Worm (Caenorhabditis elegans) whole organism, L3 larva: Measurements from ENCODE around the gene oac-30.
A peak's percentile ranks its signal among the peaks of the same experiment; 100 is the strongest.

Source experiments
- ZK546.5 ChIP-seq: sonication (generic microtip); optimal IDR thresholded peaks from 2 replicates; lab custom pipeline; 2017; ENCODE audit warnings: missing biosample characterization, missing genetic modification characterization
- fos-1 ChIP-seq: fragments of 150-350 bp; optimal IDR thresholded peaks from 2 replicates; lab custom pipeline; 2014; ENCODE audit warnings: missing biosample characterization, missing genetic modification characterization
- nhr-23 ChIP-seq: fragments of 150-350 bp; optimal IDR thresholded peaks from 2 replicates; lab custom pipeline; 2014; ENCODE audit warnings: missing biosample characterization, missing genetic modification reagents, missing genetic modification characterization
- snpc-4 ChIP-seq: fragments of 150-350 bp; optimal IDR thresholded peaks from 2 replicates; lab custom pipeline; 2014; ENCODE audit warnings: missing biosample characterization, missing genetic modification characterization
- unc-62 ChIP-seq: fragments of 150-350 bp; sonication (generic microtip); optimal IDR thresholded peaks from 4 replicates; lab custom pipeline; 2014; ENCODE audit warnings: missing biosample characterization, missing genetic modification reagents, missing genetic modification characterization
- zag-1 ChIP-seq: fragments of 150-350 bp; optimal IDR thresholded peaks from 2 replicates; lab custom pipeline; 2014; ENCODE audit warnings: missing biosample characterization, missing genetic modification characterization
- ztf-11 ChIP-seq: fragments of 150-350 bp; optimal IDR thresholded peaks from 2 replicates; lab custom pipeline; 2014; ENCODE audit warnings: missing biosample characterization, missing genetic modification characterization

DNA sequence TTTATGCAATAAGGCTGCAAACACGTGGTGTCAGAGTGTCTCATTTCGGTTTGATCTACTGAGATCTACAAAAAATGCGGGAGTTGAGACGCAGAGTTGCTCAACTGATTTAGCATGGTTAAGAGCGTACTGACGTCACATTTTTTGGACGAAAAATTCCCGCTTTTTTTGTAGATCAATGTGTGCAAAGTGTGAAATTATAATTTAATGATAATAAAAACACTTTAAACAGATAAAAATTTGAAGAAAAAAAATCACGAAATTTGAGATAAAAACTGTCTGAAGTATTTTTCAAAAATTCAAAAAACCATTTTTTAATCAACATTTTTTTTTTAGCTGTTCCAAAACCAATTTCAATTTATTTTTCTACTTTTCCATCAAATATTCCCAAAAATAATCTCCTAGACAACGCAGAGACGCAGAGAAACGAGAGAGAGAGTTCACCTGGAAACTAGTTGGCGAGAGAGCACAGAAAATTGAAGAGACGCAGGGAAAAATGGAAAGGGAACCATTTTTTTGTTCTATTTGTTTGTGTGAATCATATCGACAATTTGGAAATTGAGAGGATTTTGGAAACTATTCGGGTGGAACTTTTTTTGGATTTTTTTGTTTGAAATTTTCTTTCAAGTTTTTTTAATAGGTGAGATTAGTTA lies 30.5 kb upstream of the oac-30 start:
- TF ChIP-seq ZK546.5 (tag; lab: Kevin White, UChicago) (no peak), fos-1 (tag; lab: Kevin White, UChicago) (no peak), ztf-11 (tag; lab: Kevin White, UChicago) (no peak), snpc-4 (tag; lab: Kevin White, UChicago) (no peak), nhr-23 (tag; lab: Kevin White, UChicago) (peak; percentile 23), unc-62 (GFP tag; lab: Kevin White, UChicago) (no peak), zag-1 (no peak)
